Fruit fly (Drosophila melanogaster) whole organism, pupa: ENCODE data around the gene PIG-T.

Experiments used
- CG14655 ChIP-seq: fragments of 200-800 bp; sonication (Bioruptor generic); optimal IDR thresholded peaks from 3 replicates; lab custom pipeline; 2017; ENCODE audit warnings: mild to moderate bottlenecking, missing biosample characterization, missing genetic modification reagents, missing genetic modification characterization
- CG17806 ChIP-seq: fragments of 200-800 bp; sonication (Bioruptor generic); optimal IDR thresholded peaks from 2 replicates; lab custom pipeline; 2018; ENCODE audit warnings: missing biosample characterization, mild to moderate bottlenecking, missing genetic modification characterization, moderate library complexity
- CG9948 ChIP-seq: fragments of 200-800 bp; sonication (Bioruptor generic); optimal IDR thresholded peaks from 2 replicates; lab custom pipeline; 2018; ENCODE audit warnings: missing biosample characterization, mild to moderate bottlenecking, missing genetic modification characterization, moderate library complexity
- EcR ChIP-seq: fragments of 200-800 bp; sonication (Bioruptor generic); optimal IDR thresholded peaks from 3 replicates; lab custom pipeline; 2019; ENCODE audit warnings: missing biosample characterization, missing genetic modification characterization, mild to moderate bottlenecking, moderate library complexity, missing genetic modification reagents
- gl ChIP-seq: fragments of 200-800 bp; sonication (Bioruptor generic); optimal IDR thresholded peaks from 2 replicates; lab custom pipeline; 2018; ENCODE audit warnings: missing biosample characterization, mild to moderate bottlenecking, missing genetic modification characterization
- rn ChIP-seq: fragments of 200-800 bp; sonication (Bioruptor generic); IDR thresholded peaks from 2 replicates; pipeline ENCODE4 v1.3.6; 2022; ENCODE audit warnings: missing biosample characterization, missing genetic modification characterization

DNA sequence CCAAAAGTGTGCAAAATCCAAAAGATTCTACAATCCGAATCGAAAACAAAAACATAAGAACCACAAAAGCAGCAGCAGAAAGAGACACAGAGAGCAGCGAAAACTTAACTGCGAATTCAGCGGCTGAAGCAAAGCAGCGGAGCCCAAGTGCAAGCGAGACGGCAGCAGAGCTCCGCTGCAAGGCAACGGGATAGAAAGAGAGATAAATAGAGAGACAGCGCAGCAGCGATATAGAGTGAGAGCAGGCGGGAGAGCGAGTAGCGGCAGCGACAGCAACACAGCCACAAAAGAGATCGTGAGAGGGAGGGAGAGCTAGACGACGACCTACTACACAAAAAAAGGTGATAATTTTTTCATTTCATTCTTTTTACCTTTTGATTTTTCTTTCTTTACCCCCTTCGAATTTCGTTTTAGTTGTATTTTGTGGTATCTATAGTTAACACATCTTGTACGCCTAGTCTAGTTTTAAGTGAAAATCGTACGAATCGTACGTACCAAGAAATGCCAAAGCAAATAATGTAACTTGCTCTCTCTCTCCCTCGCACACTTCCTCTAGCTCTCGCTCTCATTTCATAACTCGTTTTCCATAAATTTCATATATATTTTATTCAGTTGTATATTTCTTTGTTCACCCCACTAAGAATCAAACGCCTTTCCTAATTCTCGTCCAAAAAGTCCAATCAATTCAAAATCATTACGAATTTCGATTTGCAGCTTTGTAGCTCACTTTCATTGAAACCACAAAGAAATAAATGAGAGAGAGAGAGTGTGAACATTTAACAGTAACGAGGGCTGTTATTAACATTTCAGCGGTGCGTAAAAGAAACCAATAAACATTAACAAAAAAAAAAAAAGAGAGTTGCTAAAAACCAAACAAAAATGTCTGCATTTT lies 3.5 kb upstream of the PIG-T start:
- TF ChIP-seq EcR (GFP tag; lab: Kevin White, UChicago) (no peak), gl (tag; lab: Kevin White, UChicago) (peak; percentile 34), CG14655 (peak; percentile 24), CG9948 (tag; lab: Kevin White, UChicago) (no peak), rn (no peak), CG17806 (tag; lab: Kevin White, UChicago) (no peak)
